Worm (Caenorhabditis elegans): Measurements from ENCODE around the gene ZK856.7.

ce11 chrV:10229222-10229879 is 27.5 kb downstream of the ZK856.7 start, which contains the start of the genes pyt-1 and fipr-7:
- no peak for TF ChIP-seq nhr-77 (tag; optimal IDR thresholded peaks at IDR 0.05)
- no peak for TF ChIP-seq eor-1 (tag; optimal IDR thresholded peaks at IDR 0.05)
- TF ChIP-seq fkh-10 (GFP tag; optimal IDR thresholded peaks at IDR 0.05): no peak
- no peak for TF ChIP-seq nhr-12 (tag; optimal IDR thresholded peaks at IDR 0.05)
- no peak for TF ChIP-seq nhr-237 (tag; optimal IDR thresholded peaks at IDR 0.05)
- no peak for TF ChIP-seq jun-1 (tag; optimal IDR thresholded peaks at IDR 0.05)
